Fruit fly (Drosophila melanogaster): ENCODE results near the gene CG42458.

DNA sequence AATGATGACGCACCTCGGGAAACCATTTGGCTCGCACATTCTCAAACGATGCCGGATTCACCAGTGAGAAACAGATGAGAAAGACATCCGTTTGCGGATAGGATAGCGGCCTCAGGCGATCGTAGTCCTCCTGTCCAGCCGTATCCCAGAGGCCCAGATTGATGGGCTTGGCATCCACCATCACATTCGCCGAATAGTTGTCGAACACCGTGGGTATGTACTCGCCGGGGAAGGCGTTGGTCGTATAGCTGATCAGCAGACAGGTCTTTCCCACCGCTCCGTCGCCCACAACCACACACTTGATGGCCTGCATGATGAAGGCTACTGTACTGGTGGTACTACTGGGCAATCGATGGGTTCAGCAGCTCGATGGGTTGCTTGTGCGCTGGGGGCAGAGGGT, 10.6 kb downstream of the CG42458 start:
- no peak for TF ChIP-seq CTCF (optimal IDR thresholded peaks at IDR 0.05)
- no peak for TF ChIP-seq CG8478 (optimal IDR thresholded peaks at IDR 0.05)
